Worm (Caenorhabditis elegans) whole organism, L1 larva: ENCODE data around the gene F56C3.9.

ENCODE experiments used
- pax-3 ChIP-seq: fragments of 200-800 bp; sonication (Bioruptor generic); optimal IDR thresholded peaks from 2 replicates; lab custom pipeline; 2018; ENCODE audit warnings: mild to moderate bottlenecking, missing genetic modification characterization, moderate library complexity, missing compliant biosample characterization
- unc-130 ChIP-seq: fragments of 150-350 bp; optimal IDR thresholded peaks from 2 replicates; lab custom pipeline; 2017; ENCODE audit warnings: missing biosample characterization, missing genetic modification characterization, inconsistent platforms

DNA sequence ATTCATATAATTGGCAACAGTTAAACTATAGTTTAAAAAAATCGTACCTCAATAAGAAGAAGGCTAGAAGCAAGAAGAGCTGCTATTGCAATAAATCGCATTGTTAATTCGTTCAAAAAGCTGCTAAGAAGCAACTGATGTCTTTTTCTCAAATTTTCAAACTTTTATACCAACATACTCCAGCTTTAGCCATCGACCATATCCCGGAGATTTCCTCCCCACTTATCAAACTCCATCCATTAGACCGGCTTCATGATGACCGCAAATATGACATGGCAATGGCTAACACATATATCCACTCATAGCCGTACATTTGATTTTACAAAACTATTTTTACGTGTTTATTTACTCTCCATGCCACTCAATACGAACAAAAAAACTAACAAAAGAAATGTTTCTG is 16.8 kb upstream of the F56C3.9 start, which contains the start of gene abu-2:
- TF ChIP-seq pax-3 (no peak), unc-130 (tag; lab: Kevin White, UChicago) (no peak)
